Worm (Caenorhabditis elegans): ENCODE results near the gene sri-2.

The sri-2 gene

DNA sequence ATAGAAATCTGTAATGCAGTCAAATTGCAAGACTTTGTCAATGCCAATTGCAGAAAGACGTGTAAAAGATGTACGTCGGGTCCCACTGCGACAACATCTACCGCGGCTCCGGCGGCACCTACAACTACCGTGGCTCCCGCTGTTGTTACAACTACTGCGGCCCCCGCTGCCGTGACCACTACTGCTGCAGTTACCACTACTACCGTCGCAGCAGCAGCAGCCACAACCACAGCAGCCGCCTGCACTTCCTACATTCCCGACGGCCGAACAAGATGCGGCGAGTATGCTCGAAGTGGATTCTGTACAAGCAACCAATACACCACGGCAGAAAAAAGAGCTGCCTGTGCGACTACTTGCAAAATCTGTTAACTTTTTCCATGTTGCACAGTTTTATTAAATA is 50.2 kb downstream of the sri-2 start:
- TF ChIP-seq drap-1 (GFP tag; optimal IDR thresholded peaks at IDR 0.05) (peak; percentile 32), cnd-1 (tag; optimal IDR thresholded peaks at IDR 0.05) (no peak), sptf-1 (tag; optimal IDR thresholded peaks at IDR 0.05) (no peak), mep-1 (tag; optimal IDR thresholded peaks at IDR 0.05) (no peak)

Measured in whole organism, mixed stage, embryonic.